Fruit fly (Drosophila melanogaster) whole organism, prepupa: Measurements from ENCODE around the gene CG2224.
A peak's percentile ranks its signal among the peaks of the same experiment; 100 is the strongest.

Experiments used
- Blimp-1 ChIP-seq: fragments of 200-800 bp; sonication (Bioruptor generic); optimal IDR thresholded peaks from 3 replicates; lab custom pipeline; 2017; ENCODE audit warnings: missing biosample characterization, missing genetic modification characterization, mild to moderate bottlenecking, moderate library complexity, missing genetic modification reagents
- CG10631 ChIP-seq: fragments of 200-800 bp; sonication (Bioruptor generic); optimal IDR thresholded peaks from 2 replicates; lab custom pipeline; 2016; ENCODE audit warnings: missing biosample characterization, missing genetic modification characterization
- CG10669 ChIP-seq: fragments of 200-800 bp; sonication (Bioruptor generic); optimal IDR thresholded peaks from 3 replicates; lab custom pipeline; 2018; ENCODE audit warnings: missing biosample characterization, mild to moderate bottlenecking, missing genetic modification characterization, moderate library complexity
- CG15336 ChIP-seq: fragments of 200-800 bp; sonication (Bioruptor generic); IDR thresholded peaks from 2 replicates; pipeline ENCODE4 v1.3.6; 2022; ENCODE audit warnings: missing biosample characterization, missing genetic modification characterization
- CG16779 ChIP-seq: fragments of 200-800 bp; sonication (Bioruptor generic); optimal IDR thresholded peaks from 3 replicates; lab custom pipeline; 2017; ENCODE audit warnings: missing biosample characterization, mild to moderate bottlenecking, missing genetic modification characterization
- CG3032 ChIP-seq: fragments of 200-800 bp; optimal IDR thresholded peaks from 2 replicates; lab custom pipeline; 2019; ENCODE audit warnings: missing biosample characterization, mild to moderate bottlenecking, missing genetic modification characterization, moderate library complexity
- CG31627 ChIP-seq: fragments of 200-800 bp; sonication (Bioruptor generic); optimal IDR thresholded peaks from 3 replicates; lab custom pipeline; 2016; ENCODE audit warnings: missing biosample characterization, missing genetic modification characterization
- CG3919 ChIP-seq: fragments of 200-800 bp; sonication (Bioruptor generic); optimal IDR thresholded peaks from 3 replicates; lab custom pipeline; 2016; ENCODE audit warnings: missing biosample characterization, missing genetic modification characterization
- CG4318 ChIP-seq: fragments of 200-800 bp; sonication (Bioruptor generic); optimal IDR thresholded peaks from 3 replicates; lab custom pipeline; 2017; ENCODE audit warnings: missing biosample characterization, mild to moderate bottlenecking, missing genetic modification characterization
- CG6163 ChIP-seq: fragments of 200-800 bp; sonication (Bioruptor generic); IDR thresholded peaks from 3 replicates; pipeline ENCODE4 v1.3.6; 2022; ENCODE audit warnings: missing biosample characterization, missing genetic modification characterization
- CG6276 ChIP-seq: fragments of 200-800 bp; sonication (Bioruptor generic); optimal IDR thresholded peaks from 2 replicates; lab custom pipeline; 2017; ENCODE audit warnings: missing biosample characterization, mild to moderate bottlenecking, missing genetic modification characterization
- CG6854 ChIP-seq: fragments of 200-800 bp; sonication (Bioruptor generic); optimal IDR thresholded peaks from 2 replicates; lab custom pipeline; 2017; ENCODE audit warnings: missing biosample characterization, mild to moderate bottlenecking, missing genetic modification characterization
- CG7368 ChIP-seq: fragments of 200-800 bp; sonication (Bioruptor generic); optimal IDR thresholded peaks from 3 replicates; lab custom pipeline; 2016; ENCODE audit warnings: missing biosample characterization, missing genetic modification characterization
- CG8119 ChIP-seq: fragments of 200-800 bp; sonication (Bioruptor generic); IDR thresholded peaks from 3 replicates; pipeline ENCODE4 v1.3.6; 2022; ENCODE audit warnings: missing biosample characterization, missing genetic modification characterization
- CG8319 ChIP-seq: fragments of 200-800 bp; sonication (Bioruptor generic); optimal IDR thresholded peaks from 3 replicates; lab custom pipeline; 2016; ENCODE audit warnings: missing biosample characterization, missing genetic modification characterization
- CG8632 ChIP-seq: fragments of 200-800 bp; sonication (Bioruptor generic); optimal IDR thresholded peaks from 3 replicates; lab custom pipeline; 2016; ENCODE audit warnings: missing biosample characterization, missing genetic modification characterization
- CG9139 ChIP-seq: fragments of 200-800 bp; sonication (Bioruptor generic); optimal IDR thresholded peaks from 3 replicates; lab custom pipeline; 2017; ENCODE audit warnings: missing biosample characterization, mild to moderate bottlenecking, missing genetic modification characterization
- Eip75B ChIP-seq: fragments of 200-800 bp; sonication (Bioruptor generic); optimal IDR thresholded peaks from 3 replicates; lab custom pipeline; 2016; ENCODE audit warnings: missing biosample characterization, missing genetic modification characterization
- Eip78C ChIP-seq: fragments of 200-800 bp; sonication (Bioruptor generic); peaks from one replicate; lab custom pipeline; 2016; ENCODE audit warnings: missing biosample characterization, missing genetic modification characterization
- Eip93F ChIP-seq: fragments of 200-800 bp; sonication (Bioruptor generic); optimal IDR thresholded peaks from 2 replicates; lab custom pipeline; 2016; ENCODE audit warnings: missing biosample characterization, mild to moderate bottlenecking, missing genetic modification characterization
- Ets21C ChIP-seq: fragments of 200-800 bp; sonication (Bioruptor generic); optimal IDR thresholded peaks from 3 replicates; lab custom pipeline; 2016; ENCODE audit warnings: missing biosample characterization, missing genetic modification characterization
- Gug ChIP-seq: fragments of 200-800 bp; sonication (Bioruptor generic); IDR thresholded peaks from 2 replicates; pipeline ENCODE4 v1.3.6; 2022; ENCODE audit warnings: missing biosample characterization, missing genetic modification characterization
- Hr38 ChIP-seq: sonication (Bioruptor generic); optimal IDR thresholded peaks from 2 replicates; lab custom pipeline; 2016; ENCODE audit warnings: missing biosample characterization, missing genetic modification characterization
- Hr39 ChIP-seq: fragments of 200-800 bp; sonication (Bioruptor generic); optimal IDR thresholded peaks from 2 replicates; lab custom pipeline; 2016; ENCODE audit warnings: missing biosample characterization, missing genetic modification characterization
- Hr4 ChIP-seq: fragments of 200-800 bp; sonication (Bioruptor generic); optimal IDR thresholded peaks from 3 replicates; lab custom pipeline; 2016; ENCODE audit warnings: missing biosample characterization, missing genetic modification characterization
- Met ChIP-seq: fragments of 200-800 bp; sonication (Bioruptor generic); optimal IDR thresholded peaks from 3 replicates; lab custom pipeline; 2016; ENCODE audit warnings: missing biosample characterization, missing genetic modification characterization
- OdsH ChIP-seq: fragments of 200-800 bp; sonication (Bioruptor generic); optimal IDR thresholded peaks from 3 replicates; lab custom pipeline; 2016; ENCODE audit warnings: missing biosample characterization, missing genetic modification characterization
- Sox14 ChIP-seq: fragments of 200-800 bp; sonication (Bioruptor generic); optimal IDR thresholded peaks from 3 replicates; lab custom pipeline; 2016; ENCODE audit warnings: missing biosample characterization, missing genetic modification characterization
- Sox15 ChIP-seq: fragments of 200-800 bp; sonication (Bioruptor generic); optimal IDR thresholded peaks from 3 replicates; lab custom pipeline; 2016; ENCODE audit warnings: missing biosample characterization, missing genetic modification characterization
- achi ChIP-seq: fragments of 200-800 bp; sonication (Bioruptor generic); optimal IDR thresholded peaks from 3 replicates; lab custom pipeline; 2016; ENCODE audit warnings: missing biosample characterization, missing genetic modification characterization
- acj6 ChIP-seq: fragments of 200-800 bp; sonication (Bioruptor generic); optimal IDR thresholded peaks from 3 replicates; lab custom pipeline; 2016; ENCODE audit warnings: missing biosample characterization, missing genetic modification characterization
- cyc ChIP-seq: fragments of 200-800 bp; sonication (Bioruptor generic); optimal IDR thresholded peaks from 3 replicates; lab custom pipeline; 2016; ENCODE audit warnings: missing biosample characterization, missing genetic modification characterization
- dac ChIP-seq: fragments of 200-800 bp; sonication (Bioruptor generic); optimal IDR thresholded peaks from 2 replicates; lab custom pipeline; 2017; ENCODE audit warnings: missing biosample characterization, mild to moderate bottlenecking, missing genetic modification characterization
- dsx ChIP-seq: fragments of 200-800 bp; optimal IDR thresholded peaks from 3 replicates; lab custom pipeline; 2019; ENCODE audit warnings: missing biosample characterization, mild to moderate bottlenecking, missing genetic modification characterization, moderate library complexity; ENCODE audit not compliant: poor library complexity, severe bottlenecking
- eg ChIP-seq: fragments of 200-800 bp; sonication (Bioruptor generic); IDR thresholded peaks from 3 replicates; pipeline ENCODE4 v1.3.6; 2022; ENCODE audit warnings: missing biosample characterization, missing genetic modification characterization
- fd85E ChIP-seq: fragments of 200-800 bp; sonication (Bioruptor generic); optimal IDR thresholded peaks from 3 replicates; lab custom pipeline; 2016; ENCODE audit warnings: missing biosample characterization, missing genetic modification characterization
- fkh ChIP-seq: fragments of 200-800 bp; sonication (Bioruptor generic); optimal IDR thresholded peaks from 3 replicates; lab custom pipeline; 2017; ENCODE audit warnings: missing biosample characterization, mild to moderate bottlenecking, missing genetic modification characterization, moderate library complexity
- lz ChIP-seq: fragments of 200-800 bp; sonication (Bioruptor generic); optimal IDR thresholded peaks from 3 replicates; lab custom pipeline; 2016; ENCODE audit warnings: missing biosample characterization, missing genetic modification characterization
- net ChIP-seq: fragments of 200-800 bp; sonication (Bioruptor generic); optimal IDR thresholded peaks from 3 replicates; lab custom pipeline; 2016; ENCODE audit warnings: missing biosample characterization, missing genetic modification characterization
- salr ChIP-seq, 2 experiments: fragments of 200-800 bp; sonication (Bioruptor generic); optimal IDR thresholded peaks; 3 replicates each; lab custom pipeline; 2016 to 2018; ENCODE audit warnings: missing biosample characterization in 2 of 2, missing genetic modification characterization in 2 of 2, mild to moderate bottlenecking in 1 of 2
- ss ChIP-seq, 2 experiments: fragments of 200-800 bp; sonication (Bioruptor generic); optimal IDR thresholded peaks; 2 replicates in 1 of 2; 3 replicates in 1 of 2; lab custom pipeline; 2017 to 2018; ENCODE audit warnings: mild to moderate bottlenecking in 2 of 2, missing biosample characterization in 2 of 2, missing genetic modification characterization in 2 of 2, moderate library complexity in 1 of 2
- topi ChIP-seq: fragments of 200-800 bp; sonication (Bioruptor generic); optimal IDR thresholded peaks from 3 replicates; lab custom pipeline; 2016; ENCODE audit warnings: missing biosample characterization, missing genetic modification characterization
- vri ChIP-seq: fragments of 200-800 bp; sonication (Bioruptor generic); optimal IDR thresholded peaks from 3 replicates; lab custom pipeline; 2016; ENCODE audit warnings: missing biosample characterization, mild to moderate bottlenecking, missing genetic modification characterization

Gene CG2224

dm6 chr3R:30465775-30466494 is 6.8 kb upstream of the CG2224 start, which contains the start of gene PH4alphaEFB:
Gene PH4alphaEFB, plus strand, starts transcription at chr3R:30466050.
- no peak for TF ChIP-seq OdsH (GFP tag; lab: Kevin White, UChicago)
- peak; percentile 62 for TF ChIP-seq Eip78C (GFP tag; lab: Kevin White, UChicago)
- TF ChIP-seq fkh, result peak; percentile 49
- peak; percentile 15 for TF ChIP-seq fd85E (GFP tag; lab: Kevin White, UChicago)
- peak; percentile 37 for TF ChIP-seq Sox14 (GFP tag; lab: Kevin White, UChicago)
- peak; percentile 11 for TF ChIP-seq CG6854 (GFP tag; lab: Kevin White, UChicago)
- TF ChIP-seq CG8119 (GFP tag; lab: Robert Waterston, UW), result no peak
- TF ChIP-seq CG8319 (GFP tag; lab: Kevin White, UChicago), result no peak
- TF ChIP-seq ss (GFP tag; optimal IDR thresholded peaks at IDR 0.05; lab: Kevin White, UChicago), result peak; percentile 30 to 49
- peak; percentile 62 for TF ChIP-seq dsx (GFP tag; lab: Kevin White, UChicago)
- TF ChIP-seq CG8632, result no peak
- TF ChIP-seq CG6163 (GFP tag; lab: Robert Waterston, UW), result peak; percentile 11; the same call in 1 of the 3 replicates
- TF ChIP-seq Gug, result no peak
- TF ChIP-seq CG9139 (GFP tag; lab: Kevin White, UChicago), result peak; percentile 41
- no peak for TF ChIP-seq Eip93F (GFP tag; lab: Kevin White, UChicago)
- TF ChIP-seq eg, result no peak
- no peak for TF ChIP-seq salr (GFP tag; optimal IDR thresholded peaks at IDR 0.05; lab: Kevin White, UChicago)
- TF ChIP-seq, all 60 proteins: peak for 9

- TF ChIP-seq achi (GFP tag; lab: Kevin White, UChicago), result no peak
- TF ChIP-seq CG10669 (GFP tag; lab: Kevin White, UChicago), result no peak
- TF ChIP-seq acj6, result no peak
- TF ChIP-seq CG31627, result no peak
- TF ChIP-seq topi, result no peak
- no peak for TF ChIP-seq vri (GFP tag; lab: Kevin White, UChicago)
- TF ChIP-seq dac (GFP tag; lab: Kevin White, UChicago), result no peak
Observed at dm6 chr3R:30464244-30464643, 5.1 kb upstream of the CG2224 start.

dm6 chr3R:30461608-30462243 is 2.6 kb upstream of the CG2224 start:
- TF ChIP-seq Eip75B (GFP tag; lab: Kevin White, UChicago), result peak; percentile 45
- TF ChIP-seq CG6276, result peak; percentile 48
- peak; percentile 31 for TF ChIP-seq CG31627
- peak; percentile 61 for TF ChIP-seq CG10669 (GFP tag; lab: Kevin White, UChicago)
- TF ChIP-seq Met, result peak; percentile 59
- TF ChIP-seq dsx (GFP tag; lab: Kevin White, UChicago), result peak; percentile 52
- peak; percentile 62 for TF ChIP-seq CG10631 (GFP tag; lab: Kevin White, UChicago)
- peak; percentile 92 for TF ChIP-seq Eip78C (GFP tag; lab: Kevin White, UChicago)
- peak; percentile 60 for TF ChIP-seq acj6
- peak; percentile 41 to 65 for TF ChIP-seq ss (GFP tag; optimal IDR thresholded peaks at IDR 0.05; lab: Kevin White, UChicago)
- no peak for TF ChIP-seq CG4318
- peak; percentile 52 for TF ChIP-seq CG3032
- TF ChIP-seq Eip93F (GFP tag; lab: Kevin White, UChicago), result no peak
- peak; percentile 24 for TF ChIP-seq lz (GFP tag; lab: Kevin White, UChicago)
- TF ChIP-seq Blimp-1 (GFP tag; lab: Kevin White, UChicago), result no peak
- TF ChIP-seq dac (GFP tag; lab: Kevin White, UChicago), result no peak
- peak; percentile 54; the same call in 1 of the 3 replicates for TF ChIP-seq CG8119 (GFP tag; lab: Robert Waterston, UW)
- peak; percentile 88 for TF ChIP-seq CG6854 (GFP tag; lab: Kevin White, UChicago)
- TF ChIP-seq CG7368 (GFP tag; lab: Kevin White, UChicago), result peak; percentile 24
- TF ChIP-seq CG16779, result peak; percentile 18
- TF ChIP-seq eg, result peak; percentile 71
- no peak for TF ChIP-seq fkh
- TF ChIP-seq net (GFP tag; lab: Kevin White, UChicago), result peak; percentile 36
- peak; percentile 67 for TF ChIP-seq CG15336
- peak; percentile 49 for TF ChIP-seq CG3919
- TF ChIP-seq Gug, result no peak
- TF ChIP-seq CG9139 (GFP tag; lab: Kevin White, UChicago), result peak; percentile 25
- TF ChIP-seq Sox15, result peak; percentile 22
- TF ChIP-seq CG6163 (GFP tag; lab: Robert Waterston, UW), result peak; percentile 71
- TF ChIP-seq Ets21C, result no peak
- TF ChIP-seq cyc, result peak; percentile 6
- TF ChIP-seq CG8319 (GFP tag; lab: Kevin White, UChicago), result peak; percentile 45
- TF ChIP-seq Hr4 (GFP tag; lab: Kevin White, UChicago), result peak; percentile 54
- TF ChIP-seq Hr39 (GFP tag; lab: Kevin White, UChicago), result peak; percentile 27
- no peak for TF ChIP-seq Hr38 (GFP tag; lab: Kevin White, UChicago)
